Fruit fly (Drosophila melanogaster) whole organism, embryonic: ENCODE results near the gene CG18234.
A peak's percentile ranks its signal among the peaks of the same experiment; 100 is the strongest.

Source experiments
- Adf1 ChIP-seq: fragments of 200-800 bp; sonication (Bioruptor generic); IDR thresholded peaks from 2 replicates; pipeline ENCODE4 v1.3.6; 2022; ENCODE audit warnings: missing biosample characterization, missing genetic modification characterization
- CG12659 ChIP-seq: fragments of 200-800 bp; sonication (Bioruptor generic); optimal IDR thresholded peaks from 3 replicates; lab custom pipeline; 2017; ENCODE audit warnings: mild to moderate bottlenecking, missing biosample characterization, missing genetic modification reagents, missing genetic modification characterization
- CG13424 ChIP-seq: fragments of 200-800 bp; sonication (Bioruptor generic); optimal IDR thresholded peaks from 2 replicates; lab custom pipeline; 2019; ENCODE audit warnings: missing biosample characterization, mild to moderate bottlenecking, missing genetic modification characterization, moderate library complexity
- CG14441 ChIP-seq: fragments of 200-800 bp; sonication (Bioruptor generic); IDR thresholded peaks from 2 replicates; pipeline ENCODE4 v1.3.6; 2022; ENCODE audit warnings: missing biosample characterization, missing genetic modification characterization
- CG17361 ChIP-seq: fragments of 200-800 bp; sonication (Bioruptor generic); IDR thresholded peaks from 3 replicates; pipeline ENCODE4 v1.3.6; 2022; ENCODE audit warnings: missing biosample characterization, missing genetic modification characterization
- CG17912 ChIP-seq: fragments of 200-800 bp; sonication (Bioruptor generic); optimal IDR thresholded peaks from 2 replicates; lab custom pipeline; 2018; ENCODE audit warnings: missing biosample characterization, mild to moderate bottlenecking, missing genetic modification characterization
- CG2129 ChIP-seq: fragments of 200-800 bp; sonication (Bioruptor generic); IDR thresholded peaks from 2 replicates; pipeline ENCODE4 v1.3.6; 2022; ENCODE audit warnings: missing biosample characterization, missing genetic modification characterization; ENCODE audit not compliant: partially characterized antibody
- CG30403 ChIP-seq: fragments of 200-800 bp; sonication (Bioruptor generic); optimal IDR thresholded peaks from 3 replicates; lab custom pipeline; 2016; ENCODE audit warnings: missing biosample characterization, missing genetic modification characterization
- CG3407 ChIP-seq: fragments of 200-800 bp; sonication (Bioruptor generic); optimal IDR thresholded peaks from 2 replicates; lab custom pipeline; 2018; ENCODE audit warnings: missing biosample characterization, mild to moderate bottlenecking, missing genetic modification characterization
- CG34422 ChIP-seq: fragments of 200-800 bp; sonication (Bioruptor generic); IDR thresholded peaks from 3 replicates; pipeline ENCODE4 v1.3.6; 2022; ENCODE audit warnings: missing biosample characterization, missing genetic modification characterization
- CG6654 ChIP-seq: fragments of 200-800 bp; sonication (Bioruptor generic); optimal IDR thresholded peaks from 2 replicates; lab custom pipeline; 2017; ENCODE audit warnings: missing biosample characterization, mild to moderate bottlenecking, missing genetic modification characterization
- CG7556 ChIP-seq: fragments of 200-800 bp; sonication (Bioruptor generic); optimal IDR thresholded peaks from 2 replicates; lab custom pipeline; 2017; ENCODE audit warnings: missing biosample characterization, mild to moderate bottlenecking, missing genetic modification characterization
- CG7987 ChIP-seq: fragments of 200-800 bp; sonication (Bioruptor generic); optimal IDR thresholded peaks from 2 replicates; lab custom pipeline; 2018; ENCODE audit warnings: missing biosample characterization, mild to moderate bottlenecking, missing genetic modification characterization, moderate library complexity
- CG9215 ChIP-seq: fragments of 200-800 bp; sonication (Bioruptor generic); IDR thresholded peaks from 2 replicates; pipeline ENCODE4 v1.3.6; 2022; ENCODE audit warnings: missing biosample characterization, missing genetic modification characterization
- Deaf1 ChIP-seq: fragments of 200-800 bp; optimal IDR thresholded peaks from 3 replicates; lab custom pipeline; 2019; ENCODE audit warnings: missing biosample characterization, mild to moderate bottlenecking, missing genetic modification characterization, moderate library complexity
- Dek ChIP-seq: fragments of 200-800 bp; sonication (Bioruptor generic); optimal IDR thresholded peaks from 3 replicates; lab custom pipeline; 2019; ENCODE audit warnings: missing biosample characterization, mild to moderate bottlenecking, missing genetic modification characterization, moderate library complexity
- Eip74EF ChIP-seq, 2 experiments: fragments of 200-800 bp in 1 of 2; fragments of >200 bp in 1 of 2; sonication (Bioruptor generic) in 1 of 2; optimal IDR thresholded peaks; 2 replicates each; lab custom pipeline; 2017 to 2019; ENCODE audit warnings: missing biosample characterization in 2 of 2, missing genetic modification characterization in 2 of 2, mild to moderate bottlenecking in 1 of 2, moderate library complexity in 1 of 2
- MBD-R2 ChIP-seq: fragments of 200-800 bp; sonication (Bioruptor generic); IDR thresholded peaks from 2 replicates; pipeline ENCODE4 v1.3.6; 2022; ENCODE audit warnings: missing biosample characterization, missing genetic modification characterization
- MESR4 ChIP-seq: fragments of 200-800 bp; sonication (Bioruptor generic); optimal IDR thresholded peaks from 2 replicates; lab custom pipeline; 2018; ENCODE audit warnings: missing biosample characterization, mild to moderate bottlenecking, missing genetic modification characterization, moderate library complexity
- Max ChIP-seq: fragments of 200-800 bp; sonication (Bioruptor generic); optimal IDR thresholded peaks from 2 replicates; lab custom pipeline; 2016; ENCODE audit warnings: missing biosample characterization, mild to moderate bottlenecking, missing genetic modification characterization
- Side ChIP-seq: fragments of 200-800 bp; sonication (Bioruptor generic); optimal IDR thresholded peaks from 2 replicates; lab custom pipeline; 2016; ENCODE audit warnings: missing biosample characterization, missing genetic modification characterization
- YL-1 ChIP-seq: fragments of 200-800 bp; sonication (Bioruptor generic); optimal IDR thresholded peaks from 3 replicates; lab custom pipeline; 2017; ENCODE audit warnings: missing biosample characterization, mild to moderate bottlenecking, missing genetic modification characterization
- ab ChIP-seq: fragments of 200-800 bp; sonication (Bioruptor generic); optimal IDR thresholded peaks from 2 replicates; lab custom pipeline; 2016; ENCODE audit warnings: missing biosample characterization, missing genetic modification characterization
- ara ChIP-seq: fragments of 200-800 bp; sonication (Bioruptor generic); IDR thresholded peaks from 2 replicates; pipeline ENCODE4 v1.3.6; 2022; ENCODE audit warnings: missing biosample characterization, missing genetic modification characterization
- cg ChIP-seq: fragments of 200-800 bp; sonication (Bioruptor generic); optimal IDR thresholded peaks from 3 replicates; lab custom pipeline; 2019; ENCODE audit warnings: missing biosample characterization, mild to moderate bottlenecking, missing genetic modification characterization, moderate library complexity
- chinmo ChIP-seq: fragments of 200-800 bp; sonication (Bioruptor generic); IDR thresholded peaks from 4 replicates; pipeline ENCODE4 v1.3.6; 2022; ENCODE audit warnings: missing biosample characterization, missing genetic modification characterization; ENCODE audit not compliant: partially characterized antibody
- crol ChIP-seq: fragments of 200-800 bp; sonication (Bioruptor generic); IDR thresholded peaks from 2 replicates; pipeline ENCODE4 v1.3.6; 2022; ENCODE audit warnings: missing biosample characterization, missing genetic modification characterization
- crp ChIP-seq, 2 experiments: fragments of 200-800 bp; sonication (Bioruptor generic); optimal IDR thresholded peaks; 2 replicates in 1 of 2; 3 replicates in 1 of 2; lab custom pipeline; 2017; ENCODE audit warnings: missing biosample characterization in 2 of 2, missing genetic modification characterization in 2 of 2, mild to moderate bottlenecking in 1 of 2, moderate library complexity in 1 of 2
- gcm ChIP-seq: fragments of 200-800 bp; sonication (Bioruptor generic); optimal IDR thresholded peaks from 2 replicates; lab custom pipeline; 2019; ENCODE audit warnings: missing biosample characterization, mild to moderate bottlenecking, missing genetic modification characterization, moderate library complexity
- gfzf ChIP-seq: fragments of 200-800 bp; sonication (Bioruptor generic); optimal IDR thresholded peaks from 2 replicates; lab custom pipeline; 2016; ENCODE audit warnings: missing biosample characterization, mild to moderate bottlenecking, missing genetic modification characterization, moderate library complexity
- odd ChIP-seq: fragments of 200-800 bp; sonication (Bioruptor generic); optimal IDR thresholded peaks from 2 replicates; lab custom pipeline; 2017; ENCODE audit warnings: missing biosample characterization, mild to moderate bottlenecking, missing genetic modification characterization
- pfk ChIP-seq: fragments of 200-800 bp; sonication (Bioruptor generic); optimal IDR thresholded peaks from 2 replicates; lab custom pipeline; 2018; ENCODE audit warnings: missing biosample characterization, mild to moderate bottlenecking, missing genetic modification characterization, moderate library complexity
- prd ChIP-seq, 3 experiments: fragments of >200 bp in 2 of 3; fragments of 200-800 bp in 1 of 3; sonication (Bioruptor generic) in 1 of 3; optimal IDR thresholded peaks in 2 of 3; IDR thresholded peaks in 1 of 3; 2 replicates in 2 of 3; 3 replicates in 1 of 3; pipeline versions ENCODE4 v1.3.6 to Lab custom; 2017 to 2022; ENCODE audit warnings: missing biosample characterization in 1 of 3, missing genetic modification characterization in 1 of 3
- pzg ChIP-seq: fragments of 200-800 bp; sonication (Bioruptor generic); optimal IDR thresholded peaks from 3 replicates; lab custom pipeline; 2018; ENCODE audit warnings: missing biosample characterization, mild to moderate bottlenecking, missing genetic modification characterization, moderate library complexity
- sc ChIP-seq, 3 experiments: fragments of >200 bp in 2 of 3; fragments of 200-800 bp in 1 of 3; sonication (Bioruptor generic) in 1 of 3; optimal IDR thresholded peaks; 2 replicates in 2 of 3; 3 replicates in 1 of 3; lab custom pipeline; 2017; ENCODE audit warnings: mild to moderate bottlenecking in 1 of 3, missing biosample characterization in 1 of 3, missing genetic modification characterization in 1 of 3, missing genetic modification reagents in 1 of 3
- shn ChIP-seq: fragments of 200-800 bp; sonication (Bioruptor generic); optimal IDR thresholded peaks from 3 replicates; lab custom pipeline; 2016; ENCODE audit warnings: missing biosample characterization, missing genetic modification characterization
- sqz ChIP-seq: fragments of 200-800 bp; sonication (Bioruptor generic); optimal IDR thresholded peaks from 3 replicates; lab custom pipeline; 2018; ENCODE audit warnings: missing biosample characterization, mild to moderate bottlenecking, missing genetic modification characterization
- sug ChIP-seq: fragments of 200-800 bp; optimal IDR thresholded peaks from 2 replicates; lab custom pipeline; 2019; ENCODE audit warnings: missing biosample characterization, mild to moderate bottlenecking, missing genetic modification characterization, moderate library complexity
- tap ChIP-seq: fragments of 200-800 bp; optimal IDR thresholded peaks from 3 replicates; lab custom pipeline; 2019; ENCODE audit warnings: missing biosample characterization, mild to moderate bottlenecking, missing genetic modification characterization, moderate library complexity
- tgo ChIP-seq: fragments of 200-800 bp; sonication (Bioruptor generic); IDR thresholded peaks from 3 replicates; pipeline ENCODE4 v1.3.6; 2022; ENCODE audit warnings: missing biosample characterization, missing genetic modification characterization

CG18234 gene

dm6 chr3L:18621735-18622421, 18.7 kb downstream of the CG18234 start, which contains the start of gene not:
Gene not, minus strand, starts transcription at chr3L:18622129.
- TF ChIP-seq gfzf (GFP tag; lab: Kevin White, UChicago) (peak; percentile 67), CG7556 (no peak), Deaf1 (tag; lab: Kevin White, UChicago) (peak; percentile 59), sqz (GFP tag; lab: Kevin White, UChicago) (peak; percentile 11), pzg (GFP tag; lab: Kevin White, UChicago) (peak; percentile 3), ara (no peak), CG34422 (GFP tag; lab: Robert Waterston, UW) (peak; percentile 80; the same call in 2 of the 3 replicates), sc (optimal IDR thresholded peaks at IDR 0.05; lab: Kevin White, UChicago) (no peak), sc (GFP tag; optimal IDR thresholded peaks at IDR 0.05; lab: Kevin White, UChicago) (no peak), CG13424 (tag; lab: Kevin White, UChicago) (no peak), odd (GFP tag; lab: Kevin White, UChicago) (peak; percentile 26), chinmo (GFP tag; lab: Robert Waterston, UW) (0 out of 4 replicates have a peak, but pooled peaks have one; percentile 52), YL-1 (GFP tag; lab: Kevin White, UChicago) (peak; percentile 33), CG7987 (GFP tag; lab: Kevin White, UChicago) (no peak), shn (GFP tag; lab: Kevin White, UChicago) (no peak), Eip74EF (GFP tag; optimal IDR thresholded peaks at IDR 0.05; lab: Kevin White, UChicago) (no peak), CG14441 (GFP tag; lab: Robert Waterston, UW) (no peak), CG17361 (GFP tag; lab: Robert Waterston, UW) (0 out of 3 replicates have a peak, but pooled peaks have one; percentile 13), Dek (tag; lab: Kevin White, UChicago) (peak; percentile 3), CG12659 (GFP tag; lab: Kevin White, UChicago) (peak; percentile 29), crol (GFP tag; lab: Robert Waterston, UW) (peak; percentile 90), Side (GFP tag; lab: Kevin White, UChicago) (no peak), gcm (GFP tag; lab: Kevin White, UChicago) (no peak), prd (optimal IDR thresholded peaks at IDR 0.05; lab: Kevin White, UChicago) (no peak), prd (GFP tag; IDR thresholded peaks at IDR 0.05; lab: Robert Waterston, UW) (0 out of 3 replicates have a peak, but pooled peaks have one; percentile 9), sug (tag; lab: Kevin White, UChicago) (peak; percentile 31), CG3407 (no peak), MBD-R2 (peak; percentile 42; the same call in 1 of the 2 replicates), cg (GFP tag; lab: Kevin White, UChicago) (peak; percentile 91), CG2129 (GFP tag; lab: Robert Waterston, UW) (no peak), MESR4 (GFP tag; lab: Kevin White, UChicago) (peak; percentile 26), CG30403 (no peak), pfk (peak; percentile 99), ab (no peak), CG17912 (no peak), tap (tag; lab: Kevin White, UChicago) (no peak), Max (no peak), CG9215 (GFP tag; lab: Robert Waterston, UW) (no peak), tgo (GFP tag; lab: Robert Waterston, UW) (0 out of 3 replicates have a peak, but pooled peaks have one; percentile 7), Adf1 (GFP tag; lab: Robert Waterston, UW) (0 out of 2 replicates have a peak, but pooled peaks have one; percentile 82), CG6654 (GFP tag; lab: Kevin White, UChicago) (no peak), crp (GFP tag; optimal IDR thresholded peaks at IDR 0.05; lab: Kevin White, UChicago) (peak in 1 of 2 experiments; percentile 59)
- TF ChIP-seq, all 482 proteins: peak for 21
